Worm (Caenorhabditis elegans): Measurements from ENCODE around the gene aldo-2.

- TF ChIP-seq ama-1 (optimal IDR thresholded peaks at IDR 0.05): no peak
- TF ChIP-seq flt-1 (GFP tag; IDR thresholded peaks at IDR 0.05): no peak
- TF ChIP-seq ets-7 (tag; optimal IDR thresholded peaks at IDR 0.05): no peak
- no peak for TF ChIP-seq F13C5.2 (tag; optimal IDR thresholded peaks at IDR 0.05)
- no peak for TF ChIP-seq sea-1 (GFP tag; conservative IDR thresholded peaks at IDR 0.05)
- no peak for TF ChIP-seq hnd-1 (tag; optimal IDR thresholded peaks at IDR 0.05)
- TF ChIP-seq B0310.2 (tag; optimal IDR thresholded peaks at IDR 0.05): no peak
- no peak for TF ChIP-seq hmg-4 (GFP tag; optimal IDR thresholded peaks at IDR 0.05)
- TF ChIP-seq pes-1 (GFP tag; IDR thresholded peaks at IDR 0.05): no peak
- no peak for TF ChIP-seq scrt-1 (GFP tag; IDR thresholded peaks at IDR 0.05)
Measured at ce11 chrIII:5897468-5897867, 21.0 kb upstream of the aldo-2 start.

Measured in whole organism, early embryonic.